Worm (Caenorhabditis elegans) whole organism, young adult: ENCODE data around the gene srw-103.

Source experiments
- C06A6.2 ChIP-seq: fragments of 200-800 bp; sonication (Bioruptor generic); conservative IDR thresholded peaks from 2 replicates; pipeline ENCODE4 v1.3.6; 2022; ENCODE audit warnings: missing genetic modification characterization, missing compliant biosample characterization
- C17E4.6 ChIP-seq: fragments of 200-800 bp; sonication (Bioruptor generic); IDR thresholded peaks from 2 replicates; pipeline ENCODE4 v1.3.6; 2022; ENCODE audit warnings: missing genetic modification reagents, missing genetic modification characterization, missing compliant biosample characterization
- F33H1.4 ChIP-seq: fragments of 200-800 bp; sonication (Bioruptor generic); IDR thresholded peaks from 2 replicates; pipeline ENCODE4 v1.3.6; 2022; ENCODE audit warnings: missing genetic modification reagents, missing genetic modification characterization, missing compliant biosample characterization
- F37B4.10 ChIP-seq: fragments of 200-800 bp; sonication (Bioruptor generic); IDR thresholded peaks from 2 replicates; pipeline ENCODE4 v1.3.6; 2022; ENCODE audit warnings: missing genetic modification characterization, missing compliant biosample characterization
- K11D2.4 ChIP-seq: fragments of 200-800 bp; sonication (Bioruptor generic); IDR thresholded peaks from 2 replicates; pipeline ENCODE4 v1.3.6; 2022; ENCODE audit warnings: missing genetic modification reagents, missing genetic modification characterization, missing compliant biosample characterization
- Y95B8A.8 ChIP-seq: fragments of 200-800 bp; sonication (Bioruptor generic); IDR thresholded peaks from 2 replicates; pipeline ENCODE4 v1.3.6; 2022; ENCODE audit warnings: missing genetic modification reagents, missing genetic modification characterization, missing compliant biosample characterization
- aptf-3 ChIP-seq: fragments of 200-800 bp; sonication (Bioruptor generic); IDR thresholded peaks from 2 replicates; pipeline ENCODE4 v1.3.6; 2022; ENCODE audit warnings: missing genetic modification characterization, missing compliant biosample characterization
- attf-5 ChIP-seq: fragments of 200-800 bp; sonication (Bioruptor generic); optimal IDR thresholded peaks from 2 replicates; lab custom pipeline; 2018; ENCODE audit warnings: mild to moderate bottlenecking, missing genetic modification characterization, missing compliant biosample characterization
- bed-1 ChIP-seq: fragments of 200-800 bp; sonication (Bioruptor generic); IDR thresholded peaks from 2 replicates; pipeline ENCODE4 v1.3.6; 2022; ENCODE audit warnings: missing genetic modification reagents, missing genetic modification characterization, missing compliant biosample characterization
- ccch-3 ChIP-seq: fragments of 200-800 bp; sonication (Bioruptor generic); optimal IDR thresholded peaks from 2 replicates; lab custom pipeline; 2018; ENCODE audit warnings: mild to moderate bottlenecking, missing genetic modification characterization, missing compliant biosample characterization
- cebp-2 ChIP-seq: fragments of 200-800 bp; sonication (Bioruptor generic); IDR thresholded peaks from 2 replicates; pipeline ENCODE4 v1.3.6; 2022; ENCODE audit warnings: missing genetic modification characterization, missing compliant biosample characterization
- ceh-58 ChIP-seq: fragments of 200-800 bp; sonication (Bioruptor generic); IDR thresholded peaks from 2 replicates; pipeline ENCODE4 v1.3.6; 2022; ENCODE audit warnings: missing genetic modification characterization, missing compliant biosample characterization
- ceh-91 ChIP-seq: fragments of 200-800 bp; sonication (Bioruptor generic); IDR thresholded peaks from 2 replicates; pipeline ENCODE4 v1.3.6; 2022; ENCODE audit warnings: missing genetic modification reagents, missing genetic modification characterization, missing compliant biosample characterization
- efl-1 ChIP-seq: fragments of 150-350 bp; optimal IDR thresholded peaks from 2 replicates; lab custom pipeline; 2014; ENCODE audit warnings: missing biosample characterization, missing genetic modification reagents, missing genetic modification characterization
- egl-44 ChIP-seq: fragments of 200-800 bp; sonication (Bioruptor generic); IDR thresholded peaks from 2 replicates; pipeline ENCODE4 v1.3.6; 2022; ENCODE audit warnings: missing genetic modification reagents, missing genetic modification characterization, missing compliant biosample characterization
- egrh-3 ChIP-seq: fragments of 200-800 bp; sonication (Bioruptor generic); IDR thresholded peaks from 2 replicates; pipeline ENCODE4 v1.3.6; 2022; ENCODE audit warnings: missing genetic modification reagents, missing genetic modification characterization, missing compliant biosample characterization
- hlh-26 ChIP-seq: fragments of 200-800 bp; sonication (Bioruptor generic); conservative IDR thresholded peaks from 2 replicates; pipeline ENCODE4 v1.3.6; 2022; ENCODE audit warnings: missing genetic modification reagents, missing genetic modification characterization, missing compliant biosample characterization
- hrde-1 ChIP-seq: sonication (generic microtip); optimal IDR thresholded peaks from 2 replicates; lab custom pipeline; 2016; ENCODE audit warnings: missing genetic modification characterization, mild to moderate bottlenecking, missing compliant biosample characterization, moderate library complexity, missing genotype, missing genetic modification reagents, borderline replicate concordance
- hsf-1 ChIP-seq: fragments of 200-800 bp; sonication (Bioruptor generic); IDR thresholded peaks from 2 replicates; pipeline ENCODE4 v1.3.6; 2022; ENCODE audit warnings: missing genetic modification reagents, missing genetic modification characterization, missing compliant biosample characterization
- lag-1 ChIP-seq: fragments of 200-800 bp; sonication (Bioruptor generic); IDR thresholded peaks from 2 replicates; pipeline ENCODE4 v1.3.6; 2022; ENCODE audit warnings: missing genetic modification reagents, missing genetic modification characterization, missing compliant biosample characterization
- let-607 ChIP-seq, 2 experiments: fragments of 200-800 bp in 1 of 2; sonication (Bioruptor generic) in 1 of 2; sonication (generic microtip) in 1 of 2; optimal IDR thresholded peaks; 2 replicates each; lab custom pipeline; 2016 to 2018; ENCODE audit warnings: mild to moderate bottlenecking in 2 of 2, missing compliant biosample characterization in 2 of 2, missing genetic modification characterization in 2 of 2, moderate library complexity in 2 of 2, missing genotype in 1 of 2
- madf-3 ChIP-seq: fragments of 200-800 bp; sonication (Bioruptor generic); IDR thresholded peaks from 2 replicates; pipeline ENCODE4 v1.3.6; 2022; ENCODE audit warnings: missing genetic modification reagents, missing genetic modification characterization, missing compliant biosample characterization
- madf-8 ChIP-seq: fragments of 200-800 bp; sonication (Bioruptor generic); conservative IDR thresholded peaks from 2 replicates; pipeline ENCODE4 v1.3.6; 2022; ENCODE audit warnings: missing genetic modification reagents, missing genetic modification characterization, missing compliant biosample characterization
- mes-4 ChIP-seq: sonication (generic microtip); optimal IDR thresholded peaks from 2 replicates; lab custom pipeline; 2016; ENCODE audit warnings: missing genotype, missing genetic modification characterization, missing compliant biosample characterization
- mxl-1 ChIP-seq: sonication (generic microtip); optimal IDR thresholded peaks from 2 replicates; lab custom pipeline; 2016; ENCODE audit warnings: missing genetic modification characterization, missing compliant biosample characterization
- nfya-2 ChIP-seq: fragments of 200-800 bp; sonication (Bioruptor generic); IDR thresholded peaks from 2 replicates; pipeline ENCODE4 v1.3.6; 2022; ENCODE audit warnings: missing genetic modification reagents, missing genetic modification characterization, missing compliant biosample characterization
- nhr-120 ChIP-seq: fragments of 200-800 bp; sonication (Bioruptor generic); IDR thresholded peaks from 2 replicates; pipeline ENCODE4 v1.3.6; 2022; ENCODE audit warnings: missing genetic modification characterization, missing compliant biosample characterization
- rec-8 ChIP-seq, 2 experiments: sonication (generic microtip); optimal IDR thresholded peaks; 2 replicates each; lab custom pipeline; 2016; ENCODE audit warnings: mild to moderate bottlenecking in 2 of 2, missing genetic modification characterization in 2 of 2, missing genetic modification reagents in 2 of 2, missing genotype in 2 of 2, missing biosample characterization in 1 of 2, missing compliant biosample characterization in 1 of 2, moderate library complexity in 1 of 2
- sea-2 ChIP-seq: fragments of 200-800 bp; sonication (Bioruptor generic); IDR thresholded peaks from 2 replicates; pipeline ENCODE4 v1.3.6; 2022; ENCODE audit warnings: missing genetic modification characterization, missing compliant biosample characterization
- snpc-1.1 ChIP-seq: sonication (generic microtip); optimal IDR thresholded peaks from 2 replicates; lab custom pipeline; 2017; ENCODE audit warnings: missing genetic modification characterization, mild to moderate bottlenecking, missing compliant biosample characterization, antibody characterized with exemption, moderate library complexity, missing genotype, missing genetic modification reagents; ENCODE audit not compliant: insufficient read depth
- ztf-25 ChIP-seq: fragments of 200-800 bp; sonication (Bioruptor generic); IDR thresholded peaks from 2 replicates; pipeline ENCODE4 v1.3.6; 2022; ENCODE audit warnings: missing genetic modification reagents, missing genetic modification characterization, missing compliant biosample characterization
- ztf-6 ChIP-seq: fragments of 200-800 bp; sonication (Bioruptor generic); IDR thresholded peaks from 2 replicates; pipeline ENCODE4 v1.3.6; 2022; ENCODE audit warnings: missing genetic modification reagents, missing genetic modification characterization, missing compliant biosample characterization

srw-103 gene

ce11 chrV:1712471-1712870 lies 4.5 kb upstream of the srw-103 start:
- TF ChIP-seq C17E4.6, result peak; percentile 34; the same call in 1 of the 2 replicates

DNA sequence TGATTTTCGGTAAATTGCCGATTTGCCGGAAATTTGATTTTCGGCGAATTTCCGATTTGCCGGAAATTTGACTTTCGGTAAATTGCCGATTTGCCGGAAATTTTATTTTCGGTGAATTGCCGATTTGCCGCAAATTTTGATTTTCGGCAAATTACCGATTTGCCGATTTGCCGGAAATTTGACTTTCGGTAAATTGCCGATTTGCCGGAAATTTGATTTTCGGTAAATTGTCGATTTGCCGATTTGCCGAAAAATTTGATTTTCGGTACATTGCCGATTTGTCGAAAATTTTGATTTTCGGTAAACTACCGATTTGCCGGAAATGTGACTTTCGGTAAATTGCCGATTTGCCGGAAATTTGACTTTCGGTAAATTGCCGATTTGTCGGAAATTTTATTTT lies 3.2 kb upstream of the srw-103 start:
- TF ChIP-seq ztf-6 (peak; percentile 8; the same call in 1 of the 2 replicates), sea-2 (GFP tag; lab: Robert Waterston, UW) (peak; percentile 77; the same call in 1 of the 2 replicates), lag-1 (peak; percentile 63; the same call in 1 of the 2 replicates), Y95B8A.8 (GFP tag; lab: Robert Waterston, UW) (peak; percentile 75), nfya-2 (GFP tag; lab: Robert Waterston, UW) (0 out of 2 replicates have a peak, but pooled peaks have one; percentile 72), ztf-25 (GFP tag; lab: Robert Waterston, UW) (0 out of 2 replicates have a peak, but pooled peaks have one; percentile 31), ceh-58 (GFP tag; lab: Robert Waterston, UW) (peak; percentile 77; the same call in 1 of the 2 replicates), aptf-3 (GFP tag; lab: Robert Waterston, UW) (0 out of 2 replicates have a peak, but pooled peaks have one; percentile 21), F37B4.10 (GFP tag; lab: Robert Waterston, UW) (0 out of 2 replicates have a peak, but pooled peaks have one; percentile 92), cebp-2 (GFP tag; lab: Robert Waterston, UW) (peak; percentile 37; the same call in 1 of the 2 replicates), K11D2.4 (GFP tag; lab: Robert Waterston, UW) (peak; percentile 64), ceh-91 (GFP tag; lab: Robert Waterston, UW) (peak; percentile 28; the same call in 1 of the 2 replicates), bed-1 (GFP tag; lab: Robert Waterston, UW) (0 out of 2 replicates have a peak, but pooled peaks have one; percentile 73)

ce11 chrV:1718232-1718631 lies 1.2 kb downstream of the srw-103 start:
- TF ChIP-seq hrde-1, result no peak
- TF ChIP-seq hlh-26 (GFP tag; lab: Robert Waterston, UW), result no peak
- no peak for TF ChIP-seq snpc-1.1 (tag; lab: Kevin White, UChicago)
- TF ChIP-seq C06A6.2 (GFP tag; lab: Robert Waterston, UW), result no peak
- no peak for TF ChIP-seq F37B4.10 (GFP tag; lab: Robert Waterston, UW)
- TF ChIP-seq let-607 (tag; optimal IDR thresholded peaks at IDR 0.05; lab: Kevin White, UChicago), result no peak
- TF ChIP-seq mxl-1 (tag; lab: Kevin White, UChicago), result no peak
- TF ChIP-seq bed-1 (GFP tag; lab: Robert Waterston, UW), result no peak
- no peak for TF ChIP-seq egl-44 (GFP tag; lab: Robert Waterston, UW)
- no peak for TF ChIP-seq madf-3 (GFP tag; lab: Robert Waterston, UW)
- no peak for TF ChIP-seq Y95B8A.8 (GFP tag; lab: Robert Waterston, UW)
- TF ChIP-seq F33H1.4 (GFP tag; lab: Robert Waterston, UW), result no peak
- no peak for TF ChIP-seq rec-8 (tag; optimal IDR thresholded peaks at IDR 0.05; lab: Kevin White, UChicago)
- TF ChIP-seq egrh-3 (GFP tag; lab: Robert Waterston, UW), result no peak

- TF ChIP-seq F37B4.10 (GFP tag; lab: Robert Waterston, UW) (no peak), let-607 (tag; optimal IDR thresholded peaks at IDR 0.05; lab: Kevin White, UChicago) (no peak), attf-5 (GFP tag; lab: Kevin White, UChicago) (no peak), mes-4 (tag; lab: Kevin White, UChicago) (no peak), madf-8 (no peak), ccch-3 (GFP tag; lab: Kevin White, UChicago) (no peak), efl-1 (GFP tag; lab: Kevin White, UChicago) (no peak), hsf-1 (GFP tag; lab: Robert Waterston, UW) (no peak), ztf-6 (no peak), nhr-120 (no peak)
These were observed 2.9 kb downstream of the srw-103 start, which contains the start of gene srw-102 for ce11 chrV:1719927-1720326. srw-102 (plus strand) TSS chrV:1720227.
